Worm (Caenorhabditis elegans) whole organism, L1 larva: ENCODE results near the gene Y51A2D.1.

Source experiments
- C34B4.2 ChIP-seq: sonication (generic microtip); optimal IDR thresholded peaks from 2 replicates; lab custom pipeline; 2017; ENCODE audit warnings: mild to moderate bottlenecking, missing genetic modification characterization, missing compliant biosample characterization
- F16B12.6 ChIP-seq: fragments of 150-350 bp; optimal IDR thresholded peaks from 2 replicates; lab custom pipeline; 2014; ENCODE audit warnings: missing biosample characterization, missing genetic modification characterization
- ama-1 ChIP-seq: fragments of 150-350 bp; optimal IDR thresholded peaks from 2 replicates; lab custom pipeline; 2014
- blmp-1 ChIP-seq: fragments of 150-350 bp; optimal IDR thresholded peaks from 2 replicates; lab custom pipeline; 2014; ENCODE audit warnings: missing biosample characterization, missing genetic modification characterization
- ceh-63 ChIP-seq: fragments of 200-800 bp; sonication (Bioruptor generic); optimal IDR thresholded peaks from 2 replicates; lab custom pipeline; 2018; ENCODE audit warnings: mild to moderate bottlenecking, missing genetic modification characterization, missing compliant biosample characterization
- efl-1 ChIP-seq, 4 experiments: fragments of 150-350 bp; optimal IDR thresholded peaks in 3 of 4; peaks in 1 of 4; 1 replicate in 1 of 4; 2 replicates in 3 of 4; lab custom pipeline; 2014; ENCODE audit warnings: missing biosample characterization in 2 of 4, missing genetic modification characterization in 2 of 4, missing genetic modification reagents in 2 of 4
- egl-13 ChIP-seq: sonication (generic microtip); optimal IDR thresholded peaks from 2 replicates; lab custom pipeline; 2016; ENCODE audit warnings: missing genotype, missing genetic modification reagents, missing genetic modification characterization, missing compliant biosample characterization
- elt-2 ChIP-seq: sonication (generic microtip); optimal IDR thresholded peaks from 2 replicates; lab custom pipeline; 2016; ENCODE audit warnings: missing genetic modification characterization, mild to moderate bottlenecking, inconsistent platforms, missing compliant biosample characterization, missing genetic modification reagents
- elt-3 ChIP-seq, 6 experiments: fragments of 150-350 bp in 1 of 6; sonication (generic microtip); optimal IDR thresholded peaks; 2 replicates each; lab custom pipeline; 2017 to 2018; ENCODE audit warnings: missing biosample characterization in 6 of 6, missing genetic modification characterization in 6 of 6, inconsistent platforms in 1 of 6
- grh-1 ChIP-seq: fragments of 200-800 bp; sonication (Bioruptor generic); IDR thresholded peaks from 2 replicates; pipeline ENCODE4 v1.3.6; 2022; ENCODE audit warnings: missing genetic modification reagents, missing genetic modification characterization, missing compliant biosample characterization
- hlh-4 ChIP-seq: sonication (generic microtip); optimal IDR thresholded peaks from 2 replicates; lab custom pipeline; 2016; ENCODE audit warnings: mild to moderate bottlenecking, missing genetic modification characterization, missing compliant biosample characterization
- lin-15B ChIP-seq: fragments of 150-350 bp; sonication (generic microtip); optimal IDR thresholded peaks from 3 replicates; lab custom pipeline; 2014; ENCODE audit warnings: missing biosample characterization, missing genetic modification characterization
- lin-35 ChIP-seq, 2 experiments: fragments of 150-350 bp; optimal IDR thresholded peaks; 2 replicates each; lab custom pipeline; 2014; ENCODE audit warnings: missing biosample characterization in 2 of 2, missing genetic modification characterization in 2 of 2, missing genetic modification reagents in 2 of 2
- lir-3 ChIP-seq: sonication (generic microtip); optimal IDR thresholded peaks from 2 replicates; lab custom pipeline; 2016; ENCODE audit warnings: mild to moderate bottlenecking, missing genetic modification characterization, moderate library complexity, missing compliant biosample characterization; ENCODE audit not compliant: poor library complexity
- lsy-2 ChIP-seq, 2 experiments: fragments of 150-350 bp; optimal IDR thresholded peaks; 2 replicates each; lab custom pipeline; 2014; ENCODE audit warnings: missing biosample characterization in 2 of 2, missing genetic modification characterization in 2 of 2
- mdl-1 ChIP-seq, 2 experiments: fragments of 150-350 bp; optimal IDR thresholded peaks; 2 replicates each; lab custom pipeline; 2014 to 2017; ENCODE audit warnings: missing biosample characterization in 2 of 2, missing genetic modification characterization in 2 of 2, inconsistent platforms in 1 of 2
- nhr-19 ChIP-seq: fragments of 200-800 bp; sonication (Bioruptor generic); conservative IDR thresholded peaks from 2 replicates; pipeline ENCODE4 v1.3.6; 2022; ENCODE audit warnings: missing genetic modification characterization, missing compliant biosample characterization
- nhr-20 ChIP-seq: sonication (generic microtip); optimal IDR thresholded peaks from 2 replicates; lab custom pipeline; 2016; ENCODE audit warnings: mild to moderate bottlenecking, missing genetic modification characterization, missing compliant biosample characterization
- nhr-237 ChIP-seq: fragments of 150-350 bp; optimal IDR thresholded peaks from 2 replicates; lab custom pipeline; 2014; ENCODE audit warnings: missing biosample characterization, missing genetic modification characterization
- nhr-76 ChIP-seq: sonication (generic microtip); optimal IDR thresholded peaks from 2 replicates; lab custom pipeline; 2017; ENCODE audit warnings: missing biosample characterization, missing genetic modification characterization
- pag-3 ChIP-seq: sonication (generic microtip); optimal IDR thresholded peaks from 2 replicates; lab custom pipeline; 2017; ENCODE audit warnings: missing genetic modification characterization, mild to moderate bottlenecking, missing compliant biosample characterization, antibody characterized with exemption, borderline replicate concordance; ENCODE audit not compliant: insufficient read depth
- pax-3 ChIP-seq: fragments of 200-800 bp; sonication (Bioruptor generic); optimal IDR thresholded peaks from 2 replicates; lab custom pipeline; 2018; ENCODE audit warnings: mild to moderate bottlenecking, missing genetic modification characterization, moderate library complexity, missing compliant biosample characterization
- pqm-1 ChIP-seq: sonication (generic microtip); optimal IDR thresholded peaks from 3 replicates; lab custom pipeline; 2017; ENCODE audit warnings: missing biosample characterization, missing genetic modification characterization
- rnt-1 ChIP-seq: sonication (generic microtip); optimal IDR thresholded peaks from 2 replicates; lab custom pipeline; 2016; ENCODE audit warnings: mild to moderate bottlenecking, missing genetic modification characterization, moderate library complexity, missing compliant biosample characterization
- unc-62 ChIP-seq: fragments of 150-350 bp; optimal IDR thresholded peaks from 2 replicates; lab custom pipeline; 2014; ENCODE audit warnings: missing biosample characterization, missing genetic modification reagents, missing genetic modification characterization
- xbp-1 ChIP-seq: sonication (generic microtip); optimal IDR thresholded peaks from 2 replicates; lab custom pipeline; 2016; ENCODE audit warnings: missing genetic modification characterization, missing compliant biosample characterization
- zag-1 ChIP-seq: fragments of 150-350 bp; optimal IDR thresholded peaks from 2 replicates; lab custom pipeline; 2014; ENCODE audit warnings: missing biosample characterization, missing genetic modification characterization
- ztf-11 ChIP-seq, 2 experiments: sonication (generic microtip); optimal IDR thresholded peaks; 2 replicates each; lab custom pipeline; 2016 to 2017; ENCODE audit warnings: missing genetic modification characterization in 2 of 2, missing biosample characterization in 1 of 2, missing compliant biosample characterization in 1 of 2
- ztf-4 ChIP-seq: fragments of 150-350 bp; optimal IDR thresholded peaks from 2 replicates; lab custom pipeline; 2014; ENCODE audit warnings: missing biosample characterization, missing genetic modification characterization

The Y51A2D.1 gene

DNA sequence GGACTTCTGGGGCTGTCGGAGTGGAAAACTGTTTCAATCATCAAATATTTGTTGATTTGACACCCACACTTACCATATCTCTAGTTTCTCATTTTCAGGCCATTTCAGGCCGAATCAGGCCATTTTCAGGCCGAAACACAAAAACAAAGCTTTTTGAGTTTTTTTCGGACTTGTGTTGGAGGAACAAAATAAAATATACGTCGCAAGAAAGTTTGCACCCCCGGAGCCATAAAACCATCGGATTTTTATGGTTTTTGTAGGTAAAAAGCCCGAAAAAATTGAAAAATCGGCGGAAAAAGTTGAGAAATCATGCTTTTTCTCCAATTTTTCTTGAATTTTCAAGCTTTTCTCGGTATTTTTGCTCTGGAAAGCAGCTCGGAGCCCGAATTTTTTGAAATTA is at the start of gene Y51A2D.1:
TSS of gene Y51A2D.1 (plus strand) at position 301 of the 400 bp plus-strand sequence.
- TF ChIP-seq nhr-19 (no peak), unc-62 (no peak), grh-1 (GFP tag; lab: Robert Waterston, UW) (no peak), nhr-237 (tag; lab: Kevin White, UChicago) (no peak)

DNA sequence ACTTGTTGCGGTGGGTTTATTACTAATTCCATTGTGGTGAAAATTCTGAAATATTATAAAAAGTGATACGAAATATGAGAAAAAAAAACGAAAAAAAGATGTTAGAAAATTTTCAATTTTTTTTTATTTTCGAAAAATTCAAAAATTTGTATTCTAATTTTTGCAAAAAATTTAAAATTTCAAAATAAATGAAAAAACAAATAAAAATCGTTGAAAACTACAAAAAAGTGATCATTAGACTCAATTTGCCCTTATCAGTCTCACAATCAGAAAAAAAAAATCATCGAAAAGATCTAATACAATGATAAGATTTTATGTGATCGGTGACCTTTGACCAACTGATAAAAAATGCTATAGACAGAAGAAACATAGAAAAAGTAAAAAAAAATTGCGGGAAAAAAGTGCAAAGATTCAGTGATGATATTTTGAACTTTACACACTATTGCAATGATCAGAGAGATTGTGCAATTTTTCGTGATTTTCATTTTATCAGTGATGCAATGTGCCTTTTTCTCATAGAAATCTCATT is 47.4 kb upstream of the Y51A2D.1 start, which contains the start of gene ZK228.3:
TSS of gene ZK228.3 (minus strand) at position 51 of the 529 bp plus-strand sequence.
- TF ChIP-seq ztf-11 (tag; optimal IDR thresholded peaks at IDR 0.05; lab: Kevin White, UChicago) (no peak), zag-1 (tag; lab: Kevin White, UChicago) (no peak), F16B12.6 (tag; lab: Kevin White, UChicago) (no peak), elt-3 (tag; optimal IDR thresholded peaks at IDR 0.05; lab: Kevin White, UChicago) (peak in 3 of 6 experiments; percentile 10 to 40 (median 20)), elt-2 (peak; percentile 93), nhr-20 (tag; lab: Kevin White, UChicago) (peak; percentile 30), ama-1 (lab: Kevin White, UChicago) (no peak)

DNA sequence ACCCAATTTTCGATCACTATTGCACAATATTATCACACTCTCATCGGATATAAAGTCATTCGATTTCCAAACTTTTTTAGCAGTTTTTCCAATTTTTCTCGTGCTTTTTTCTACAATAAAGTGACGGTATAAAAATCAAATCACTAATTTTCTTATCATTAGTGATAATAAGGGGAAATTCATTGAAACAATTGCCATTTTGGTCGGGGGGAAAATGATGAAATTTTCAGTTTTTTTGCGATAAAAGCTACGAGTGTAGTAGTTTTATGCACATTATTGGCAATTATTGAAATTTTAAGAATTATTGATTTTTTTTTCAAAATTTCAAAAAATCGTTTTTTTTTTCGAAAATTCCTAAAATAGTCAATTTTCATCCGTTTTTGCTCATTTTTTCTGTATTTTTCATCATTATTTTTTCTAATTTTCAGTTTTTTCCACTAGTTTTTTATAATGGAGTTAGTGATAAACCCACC is 46.3 kb upstream of the Y51A2D.1 start, which contains the start of gene ZK228.4:
TSS of gene ZK228.4 (plus strand) at position 423 of the 473 bp plus-strand sequence.
- TF ChIP-seq elt-2 = peak; percentile 55
- TF ChIP-seq blmp-1 (tag; lab: Kevin White, UChicago) = no peak
- peak; percentile 6 for TF ChIP-seq pqm-1 (tag; lab: Kevin White, UChicago)

DNA sequence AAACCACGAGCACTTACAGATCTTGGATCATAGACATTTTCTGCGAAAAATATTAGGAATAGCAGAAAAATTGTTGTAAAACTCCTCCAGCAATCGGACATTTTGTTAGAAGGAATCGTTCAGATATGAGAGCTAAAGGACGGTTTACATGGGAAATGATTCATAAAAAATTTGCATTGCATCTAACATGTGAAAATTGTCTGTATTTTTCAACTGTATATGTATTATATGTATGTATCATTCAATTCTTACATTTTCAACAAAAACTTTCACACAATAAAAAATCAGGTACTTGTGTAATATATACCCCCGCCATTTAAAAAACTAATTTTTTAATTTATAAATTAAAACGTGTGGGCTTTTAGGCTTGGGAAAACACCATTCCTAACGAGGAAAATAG is 40.6 kb upstream of the Y51A2D.1 start, which contains the start of gene ZK228.13:
TSS of gene ZK228.13 (minus strand) at position 101 of the 400 bp plus-strand sequence.
- TF ChIP-seq ztf-4 (tag; lab: Kevin White, UChicago) (no peak), elt-2 (no peak), nhr-76 (tag; lab: Kevin White, UChicago) (no peak)

DNA sequence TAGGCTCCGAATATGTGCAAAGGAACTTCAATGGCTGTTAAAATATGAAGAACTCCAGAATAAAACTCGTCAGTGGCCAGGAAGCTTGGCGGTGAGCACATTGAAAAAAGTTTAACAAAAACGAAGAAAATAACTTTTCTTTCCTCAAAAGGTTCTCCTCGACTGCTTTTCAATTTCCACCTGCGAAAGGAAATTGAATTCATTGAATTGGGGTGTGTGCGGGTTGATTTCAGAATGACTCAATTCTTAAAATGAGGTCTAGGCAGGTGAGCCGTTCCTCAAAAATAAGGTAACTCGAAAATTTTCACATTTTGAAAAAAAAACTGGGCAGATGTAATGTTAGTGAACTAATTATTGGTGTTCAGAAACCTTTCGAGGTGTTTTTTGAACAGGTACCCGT is 35.2 kb upstream of the Y51A2D.1 start, which contains the start of gene srh-182:
TSS of gene srh-182 (minus strand) at position 101 of the 400 bp plus-strand sequence.
- TF ChIP-seq C34B4.2 (tag; lab: Kevin White, UChicago) (no peak), hlh-4 (peak; percentile 41)

DNA sequence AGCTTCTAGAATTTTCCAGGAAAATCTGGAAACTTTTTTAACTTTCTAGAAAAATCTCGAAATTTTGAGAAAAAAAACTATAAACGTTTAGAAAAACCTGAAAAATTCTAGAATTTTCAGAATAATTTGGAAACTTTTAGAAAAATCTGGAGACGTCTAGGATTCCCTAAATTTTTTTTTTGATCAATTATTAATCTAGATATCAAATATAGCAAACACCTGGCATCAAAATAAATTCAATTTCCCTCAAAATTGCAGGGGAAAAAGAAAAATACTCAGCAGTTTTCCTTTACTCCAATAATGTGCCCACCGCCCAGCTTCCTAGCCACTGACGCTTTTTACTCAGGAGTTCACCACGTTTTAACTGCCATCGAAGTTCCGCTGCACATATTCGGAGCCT is 34.4 kb upstream of the Y51A2D.1 start, which contains the start of gene srh-181:
TSS of gene srh-181 (plus strand) at position 301 of the 400 bp plus-strand sequence.
- TF ChIP-seq nhr-19 (no peak), unc-62 (no peak), lin-15B (tag; lab: Kevin White, UChicago) (no peak), blmp-1 (tag; lab: Kevin White, UChicago) (no peak), pax-3 (tag; lab: Kevin White, UChicago) (no peak), ceh-63 (GFP tag; lab: Kevin White, UChicago) (no peak), efl-1 (optimal IDR thresholded peaks at IDR 0.05; lab: Kevin White, UChicago) (no peak), efl-1 (GFP tag; optimal IDR thresholded peaks at IDR 0.05 in 1 of 2; lab: Kevin White, UChicago) (no peak), lir-3 (no peak), lsy-2 (tag; optimal IDR thresholded peaks at IDR 0.05; lab: Kevin White, UChicago) (no peak), pag-3 (tag; lab: Kevin White, UChicago) (no peak)

DNA sequence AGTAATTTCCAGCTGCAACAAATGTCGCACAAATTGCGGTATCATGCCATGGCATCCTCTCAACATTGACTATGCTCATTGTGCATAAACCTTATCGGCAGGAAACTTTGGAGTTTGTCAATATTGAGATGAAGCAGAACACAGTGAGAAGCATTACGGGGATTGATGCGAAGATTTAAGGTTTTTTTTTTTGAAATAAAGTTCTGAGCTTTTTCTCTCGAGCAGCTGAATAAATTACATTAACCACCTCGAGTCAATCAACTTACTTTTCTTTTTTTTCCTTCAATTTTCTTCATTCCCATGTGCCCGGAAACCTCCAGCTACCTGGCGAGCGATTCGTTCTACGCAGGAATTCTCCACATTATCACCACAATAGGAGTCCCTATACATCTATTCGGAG is 32.6 kb upstream of the Y51A2D.1 start, which contains the start of gene srh-179:
TSS of gene srh-179 (plus strand) at position 301 of the 400 bp plus-strand sequence.
- no peak for TF ChIP-seq mdl-1 (tag; optimal IDR thresholded peaks at IDR 0.05; lab: Kevin White, UChicago)
- TF ChIP-seq lin-35 (GFP tag; optimal IDR thresholded peaks at IDR 0.05; lab: Kevin White, UChicago) = no peak
- no peak for TF ChIP-seq xbp-1 (tag; lab: Kevin White, UChicago)
- no peak for TF ChIP-seq egl-13 (tag; lab: Kevin White, UChicago)
- TF ChIP-seq rnt-1 (tag; lab: Kevin White, UChicago) = no peak
